Fruit fly (Drosophila melanogaster): ENCODE results near the gene NetA.

Gene NetA

DNA sequence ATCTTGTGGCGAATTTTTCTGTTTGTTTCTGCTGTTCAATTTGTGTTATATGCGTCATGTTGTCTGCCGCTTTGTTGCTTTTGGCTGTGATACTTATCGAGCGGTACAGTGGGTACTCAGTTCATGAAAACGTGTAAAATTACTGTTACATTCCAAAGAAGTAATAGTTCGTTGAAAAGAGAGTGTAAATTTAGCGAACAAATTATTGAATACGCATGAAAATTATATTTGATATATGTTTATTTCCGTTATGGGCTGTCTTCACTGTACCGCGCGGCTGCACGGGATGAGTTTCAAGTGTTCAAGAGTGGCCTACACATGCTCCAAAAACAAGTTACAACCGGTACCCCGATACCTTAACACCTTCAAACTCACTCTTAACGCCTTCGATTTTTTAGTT, 35.4 kb upstream of the NetA start (continued):
- peak; percentile 82 for TF ChIP-seq gem (tag; optimal IDR thresholded peaks at IDR 0.05)
- peak; percentile 30 for TF ChIP-seq CG18619 (GFP tag; optimal IDR thresholded peaks at IDR 0.05)
- TF ChIP-seq gcm2 (GFP tag; optimal IDR thresholded peaks at IDR 0.05), result no peak
- peak; percentile 86 for TF ChIP-seq Drgx (GFP tag; IDR thresholded peaks at IDR 0.05)
- TF ChIP-seq CG1024 (GFP tag; IDR thresholded peaks at IDR 0.05), result peak; percentile 68
- no peak for TF ChIP-seq Neu2 (GFP tag; optimal IDR thresholded peaks at IDR 0.05; ENCODE audit: borderline replicate concordance)
- TF ChIP-seq caup (GFP tag; optimal IDR thresholded peaks at IDR 0.05; ENCODE audit: severe bottlenecking), result peak; percentile 43
- no peak for TF ChIP-seq trh (GFP tag; optimal IDR thresholded peaks at IDR 0.05)
- no peak for TF ChIP-seq CG13123 (GFP tag; optimal IDR thresholded peaks at IDR 0.05)
- TF ChIP-seq CG14667 (GFP tag; IDR thresholded peaks at IDR 0.05), result peak; percentile 50
- no peak for TF ChIP-seq unc-4 (GFP tag; IDR thresholded peaks at IDR 0.05; ENCODE audit: partially characterized antibody)
- TF ChIP-seq CG7357 (GFP tag; IDR thresholded peaks at IDR 0.05), result peak; percentile 64; the same call in 2 of the 3 replicates
- TF ChIP-seq al (GFP tag; IDR thresholded peaks at IDR 0.05), result no peak
- TF ChIP-seq sr (GFP tag; IDR thresholded peaks at IDR 0.05), result 0 out of 3 replicates have a peak, but pooled peaks have one; percentile 40
- no peak for TF ChIP-seq CG18011 (GFP tag; optimal IDR thresholded peaks at IDR 0.05)
- no peak for TF ChIP-seq br (optimal IDR thresholded peaks at IDR 0.05)
- TF ChIP-seq Sry-β (GFP tag; optimal IDR thresholded peaks at IDR 0.05), result no peak
- peak; percentile 74 for TF ChIP-seq ara (GFP tag; IDR thresholded peaks at IDR 0.05)
- peak; percentile 72; the same call in 1 of the 2 replicates for TF ChIP-seq sob (GFP tag; IDR thresholded peaks at IDR 0.05)
- TF ChIP-seq Eip74EF (GFP tag; optimal IDR thresholded peaks at IDR 0.05), result peak in 1 of 2 experiments; percentile 61
- TF ChIP-seq wek (GFP tag; optimal IDR thresholded peaks at IDR 0.05), result peak; percentile 55
- peak; percentile 46 to 72 for TF ChIP-seq chif (GFP tag; optimal IDR thresholded peaks at IDR 0.05)
- no peak for TF ChIP-seq CG4282 (GFP tag; optimal IDR thresholded peaks at IDR 0.05)
- peak; percentile 74; the same call in 1 of the 2 replicates for TF ChIP-seq CG5953 (GFP tag; IDR thresholded peaks at IDR 0.05)
- no peak for TF ChIP-seq CG13287 (GFP tag; IDR thresholded peaks at IDR 0.05; ENCODE audit: partially characterized antibody)
- peak; percentile 53 for TF ChIP-seq CG9437 (GFP tag; optimal IDR thresholded peaks at IDR 0.05)
- no peak for TF ChIP-seq yki (optimal IDR thresholded peaks at IDR 0.05)
- TF ChIP-seq pita (GFP tag; optimal IDR thresholded peaks at IDR 0.05), result no peak
- TF ChIP-seq Ets65A (GFP tag), result peak; percentile 60
- peak; percentile 19 for TF ChIP-seq CG9727 (GFP tag; optimal IDR thresholded peaks at IDR 0.05)
- TF ChIP-seq kay (GFP tag; optimal IDR thresholded peaks at IDR 0.05), result peak; percentile 21
- TF ChIP-seq Sox100B (GFP tag; optimal IDR thresholded peaks at IDR 0.05), result peak; percentile 61
- TF ChIP-seq mirr (GFP tag; optimal IDR thresholded peaks at IDR 0.05), result no peak
- no peak for TF ChIP-seq eyg (GFP tag; optimal IDR thresholded peaks at IDR 0.05)
- TF ChIP-seq Fer2 (tag; optimal IDR thresholded peaks at IDR 0.05), result peak; percentile 30
- TF ChIP-seq Poxn (GFP tag; IDR thresholded peaks at IDR 0.05), result no peak
- TF ChIP-seq pfk (GFP tag; optimal IDR thresholded peaks at IDR 0.05), result no peak
- TF ChIP-seq HLHmδ (GFP tag; optimal IDR thresholded peaks at IDR 0.05), result no peak
- TF ChIP-seq CG17568 (GFP tag; optimal IDR thresholded peaks at IDR 0.05), result no peak
- peak; percentile 50 for TF ChIP-seq CG15601 (tag; optimal IDR thresholded peaks at IDR 0.05)
- peak; percentile 40 for TF ChIP-seq en (GFP tag; optimal IDR thresholded peaks at IDR 0.05)
- 0 out of 3 replicates have a peak, but pooled peaks have one; percentile 23 for TF ChIP-seq C15 (GFP tag; IDR thresholded peaks at IDR 0.05)
- TF ChIP-seq Elba2 (GFP tag; optimal IDR thresholded peaks at IDR 0.05), result no peak
- TF ChIP-seq prd (optimal IDR thresholded peaks at IDR 0.05), result no peak
- peak; percentile 83 for TF ChIP-seq prd (GFP tag; IDR thresholded peaks at IDR 0.05)
- no peak for TF ChIP-seq pan (optimal IDR thresholded peaks at IDR 0.05)
- peak in 1 of 2 experiments; percentile 87 for TF ChIP-seq pan (GFP tag; optimal IDR thresholded peaks at IDR 0.05 in 1 of 2, IDR thresholded peaks at IDR 0.05 in 1 of 2)
- TF ChIP-seq Bgb (GFP tag; IDR thresholded peaks at IDR 0.05; ENCODE audit: partially characterized antibody), result no peak
- TF ChIP-seq Usf (GFP tag; optimal IDR thresholded peaks at IDR 0.05), result no peak
- peak; percentile 59 for TF ChIP-seq CG9817 (tag; optimal IDR thresholded peaks at IDR 0.05)
- TF ChIP-seq CG10321 (GFP tag; IDR thresholded peaks at IDR 0.05), result peak; percentile 31; the same call in 1 of the 2 replicates
